Worm (Caenorhabditis elegans): ENCODE measurements around the gene C06A1.3.

The C06A1.3 gene

ce11 chrII:10571967-10572366, at the start of gene C06A1.3:
C06A1.3 (plus strand) TSS chrII:10572267.
- TF ChIP-seq W03F9.2 (tag; optimal IDR thresholded peaks at IDR 0.05) (no peak), him-1 (tag; optimal IDR thresholded peaks at IDR 0.05) (no peak), dao-5 (tag; optimal IDR thresholded peaks at IDR 0.05) (no peak)

DNA sequence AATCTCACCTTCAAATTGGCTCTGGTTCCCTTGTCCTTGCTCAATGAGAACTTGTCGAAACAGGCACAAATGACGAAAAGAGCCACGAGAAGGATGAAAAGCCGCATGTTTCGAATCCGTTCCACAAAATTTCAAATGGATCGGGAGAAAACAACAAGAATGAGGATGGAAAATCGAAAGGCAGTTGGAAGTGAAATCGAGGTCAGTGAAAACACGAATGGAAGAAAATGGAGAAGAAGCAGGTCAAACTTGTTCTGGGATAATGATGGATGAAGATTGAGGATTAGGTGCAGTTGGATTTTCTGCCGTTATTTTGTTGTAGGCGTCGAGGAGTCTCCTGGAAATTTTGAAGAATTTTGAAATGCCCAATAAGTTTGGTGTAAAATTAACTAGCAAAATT, 49.0 kb upstream of the C06A1.3 start:
- no peak for TF ChIP-seq dao-5 (tag; optimal IDR thresholded peaks at IDR 0.05)
- no peak for TF ChIP-seq W03F9.2 (tag; optimal IDR thresholded peaks at IDR 0.05)
- no peak for TF ChIP-seq him-1 (tag; optimal IDR thresholded peaks at IDR 0.05)

DNA sequence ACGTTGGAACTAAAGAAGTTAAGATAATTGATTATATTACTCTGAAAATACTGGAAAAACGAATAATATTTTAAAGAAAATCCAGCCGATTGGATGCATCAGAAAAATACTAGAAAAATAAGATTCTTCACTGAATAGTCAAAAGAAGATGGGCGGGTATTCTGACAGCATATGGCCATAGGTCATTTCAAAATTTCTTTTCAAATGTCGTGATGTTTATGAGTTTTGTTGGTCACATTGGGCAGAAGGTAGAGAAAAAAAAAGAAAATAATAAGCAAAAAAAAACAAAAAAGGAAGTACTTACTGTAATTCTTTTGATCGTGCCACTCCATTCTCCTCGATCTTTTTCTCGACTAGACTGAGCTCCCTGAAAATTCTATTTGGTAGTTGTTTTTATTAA, 48.5 kb upstream of the C06A1.3 start, which contains the start of gene F59B10.5:
F59B10.5 (minus strand) TSS at position 101 of the 400 bp plus-strand sequence.
- TF ChIP-seq W03F9.2 (tag; optimal IDR thresholded peaks at IDR 0.05) (no peak), him-1 (tag; optimal IDR thresholded peaks at IDR 0.05) (no peak), dao-5 (tag; optimal IDR thresholded peaks at IDR 0.05) (no peak)

DNA sequence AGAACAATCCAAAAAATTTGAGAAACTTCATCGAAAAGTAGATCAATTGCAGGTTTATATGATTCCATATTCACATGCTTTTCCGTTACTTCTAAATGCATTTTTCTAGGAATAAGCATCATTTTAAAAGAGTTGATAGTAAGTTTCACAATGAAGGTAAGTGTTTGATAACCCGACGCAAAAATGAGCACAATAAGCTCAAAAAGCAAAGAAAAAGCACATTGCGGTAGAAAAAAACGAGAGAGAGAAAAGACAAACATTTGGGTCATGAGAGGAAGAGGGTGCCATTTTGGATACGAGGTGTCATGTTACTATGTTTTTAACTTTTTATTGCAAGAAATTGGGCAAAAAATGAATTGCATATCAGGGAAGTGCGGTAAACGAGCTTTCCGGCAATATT, 47.7 kb upstream of the C06A1.3 start, which contains the start of gene F59B10.6:
F59B10.6 (minus strand) TSS at position 101 of the 400 bp plus-strand sequence.
- TF ChIP-seq W03F9.2 (tag; optimal IDR thresholded peaks at IDR 0.05) = no peak
- no peak for TF ChIP-seq dao-5 (tag; optimal IDR thresholded peaks at IDR 0.05)
- TF ChIP-seq him-1 (tag; optimal IDR thresholded peaks at IDR 0.05) = no peak

DNA sequence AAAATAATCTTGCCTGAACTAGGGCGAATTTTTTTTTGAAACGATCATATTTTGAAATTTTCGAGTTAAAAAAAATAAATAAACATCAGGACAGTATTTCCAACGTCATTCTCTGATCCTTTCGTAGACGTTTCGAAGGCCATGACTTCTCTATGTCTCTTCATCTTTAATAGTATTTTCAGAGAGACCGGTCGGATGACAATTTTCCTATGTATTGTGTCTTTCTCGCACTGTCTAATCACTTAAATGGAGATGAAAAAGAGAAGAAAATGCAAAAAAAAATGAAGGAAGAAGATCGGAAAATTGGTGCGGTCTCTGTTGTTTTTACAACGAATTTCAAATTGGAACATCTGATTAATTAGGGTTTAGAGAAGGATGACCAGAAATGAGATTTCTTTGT, 46.9 kb upstream of the C06A1.3 start:
- no peak for TF ChIP-seq W03F9.2 (tag; optimal IDR thresholded peaks at IDR 0.05)
- TF ChIP-seq him-1 (tag; optimal IDR thresholded peaks at IDR 0.05) = no peak
- TF ChIP-seq dao-5 (tag; optimal IDR thresholded peaks at IDR 0.05) = no peak

ce11 chrII:10527649-10528134, 44.4 kb upstream of the C06A1.3 start, which contains the start of gene mab-10:
mab-10 (plus strand) TSS chrII:10528084.
- peak; percentile 34 for TF ChIP-seq him-1 (tag; optimal IDR thresholded peaks at IDR 0.05)
- no peak for TF ChIP-seq dao-5 (tag; optimal IDR thresholded peaks at IDR 0.05)
- TF ChIP-seq W03F9.2 (tag; optimal IDR thresholded peaks at IDR 0.05) = no peak

DNA sequence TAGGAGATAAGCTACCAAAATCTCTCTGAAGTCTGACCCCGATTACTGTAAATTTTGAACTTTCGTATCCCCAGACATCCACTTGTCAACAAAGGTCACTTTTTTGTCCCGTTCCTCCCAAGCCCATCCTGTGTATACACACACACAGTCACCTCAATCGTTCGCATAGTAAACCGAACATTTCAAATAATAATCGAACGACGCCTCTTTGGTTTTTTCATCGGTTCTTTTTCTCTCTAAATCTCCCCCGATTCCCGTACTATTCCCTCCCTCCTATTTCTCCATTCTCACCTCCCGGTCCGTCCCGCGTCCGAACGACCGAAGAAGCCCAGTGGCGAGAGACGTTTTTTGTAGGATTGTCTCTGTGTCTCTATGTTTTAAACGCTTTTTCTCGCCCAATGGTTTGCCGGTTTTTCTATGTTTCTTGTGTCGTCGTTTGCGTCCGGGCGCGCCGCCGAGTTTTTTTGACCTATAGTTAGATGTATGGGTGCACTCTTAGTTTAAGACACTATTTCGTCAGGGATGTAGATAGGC, 42.8 kb upstream of the C06A1.3 start:
- TF ChIP-seq W03F9.2 (tag; optimal IDR thresholded peaks at IDR 0.05) (no peak), dao-5 (tag; optimal IDR thresholded peaks at IDR 0.05) (no peak), him-1 (tag; optimal IDR thresholded peaks at IDR 0.05) (no peak)

DNA sequence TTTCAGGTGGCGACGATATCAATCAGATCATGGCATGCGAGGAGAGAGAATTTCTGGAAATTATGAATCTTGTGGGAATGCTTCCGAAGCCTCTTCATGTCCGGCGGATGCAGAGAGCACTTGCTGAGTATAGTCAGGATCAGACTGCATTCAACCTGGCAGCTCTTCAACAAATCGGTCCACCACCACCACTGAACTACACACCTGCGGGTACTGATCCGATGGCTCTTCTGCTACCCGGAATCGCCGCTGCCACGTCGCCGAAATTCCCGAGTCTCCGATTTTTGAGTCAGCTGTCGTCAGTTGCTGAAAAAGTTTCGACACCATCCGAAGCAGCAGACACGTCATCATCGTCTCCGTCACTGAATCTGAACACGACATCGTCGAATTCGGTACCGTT, 41.2 kb upstream of the C06A1.3 start:
- no peak for TF ChIP-seq W03F9.2 (tag; optimal IDR thresholded peaks at IDR 0.05)
- no peak for TF ChIP-seq dao-5 (tag; optimal IDR thresholded peaks at IDR 0.05)
- no peak for TF ChIP-seq him-1 (tag; optimal IDR thresholded peaks at IDR 0.05)

- TF ChIP-seq W03F9.2 (tag; optimal IDR thresholded peaks at IDR 0.05) (no peak), him-1 (tag; optimal IDR thresholded peaks at IDR 0.05) (no peak), dao-5 (tag; optimal IDR thresholded peaks at IDR 0.05) (no peak)
Measured at ce11 chrII:10531604-10532003, 40.5 kb upstream of the C06A1.3 start.

ce11 chrII:10533985-10534384, 38.1 kb upstream of the C06A1.3 start:
- no peak for TF ChIP-seq dao-5 (tag; optimal IDR thresholded peaks at IDR 0.05)
- no peak for TF ChIP-seq him-1 (tag; optimal IDR thresholded peaks at IDR 0.05)
- TF ChIP-seq W03F9.2 (tag; optimal IDR thresholded peaks at IDR 0.05) = no peak

- no peak for TF ChIP-seq him-1 (tag; optimal IDR thresholded peaks at IDR 0.05)
- no peak for TF ChIP-seq W03F9.2 (tag; optimal IDR thresholded peaks at IDR 0.05)
- TF ChIP-seq dao-5 (tag; optimal IDR thresholded peaks at IDR 0.05) = no peak
Measured at ce11 chrII:10537571-10537970, 34.5 kb upstream of the C06A1.3 start, which contains the start of gene R166.2. R166.2 (minus strand) TSS chrII:10537671.

DNA sequence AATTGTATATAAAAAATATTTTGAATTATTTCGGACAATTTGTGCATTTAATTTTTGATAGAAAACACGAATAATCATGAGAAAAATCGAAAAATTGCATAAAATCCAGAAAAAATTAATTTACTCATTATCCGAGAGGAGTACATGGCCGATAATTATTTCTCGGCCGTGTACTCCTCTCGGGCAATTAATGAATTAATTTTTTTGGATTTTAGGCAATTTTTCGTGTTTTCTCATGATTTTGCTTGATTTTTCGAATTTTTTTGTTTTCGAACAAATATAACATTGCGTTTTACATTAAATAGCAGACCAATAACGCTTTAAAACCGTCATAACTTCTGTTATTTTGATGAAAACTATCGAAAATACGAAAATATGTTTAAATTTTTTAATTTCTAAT, 34.1 kb upstream of the C06A1.3 start:
- TF ChIP-seq W03F9.2 (tag; optimal IDR thresholded peaks at IDR 0.05) (no peak), him-1 (tag; optimal IDR thresholded peaks at IDR 0.05) (peak; percentile 71)

DNA sequence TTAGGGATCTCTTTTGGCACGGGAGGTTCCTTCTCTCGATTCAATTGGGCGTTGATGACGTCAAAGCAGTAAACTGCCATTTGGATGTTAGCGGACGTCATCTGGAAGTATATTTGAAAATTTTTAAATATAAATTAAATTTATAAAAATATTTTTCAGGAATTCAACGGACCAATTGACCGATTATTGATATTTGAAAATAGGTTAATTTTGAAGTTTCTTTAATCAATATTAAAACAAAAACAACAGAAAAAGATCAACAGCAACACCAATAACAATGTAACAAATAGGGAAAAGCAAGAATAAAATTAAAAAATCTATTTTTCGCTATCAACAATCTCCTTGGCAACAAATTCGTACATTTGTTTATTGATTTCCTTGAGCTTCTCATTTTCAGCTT, 32.8 kb upstream of the C06A1.3 start, which contains the start of gene R166.3:
R166.3 (minus strand) TSS at position 101 of the 400 bp plus-strand sequence.
- TF ChIP-seq him-1 (tag; optimal IDR thresholded peaks at IDR 0.05) = no peak
- no peak for TF ChIP-seq W03F9.2 (tag; optimal IDR thresholded peaks at IDR 0.05)
- TF ChIP-seq dao-5 (tag; optimal IDR thresholded peaks at IDR 0.05) = no peak

DNA sequence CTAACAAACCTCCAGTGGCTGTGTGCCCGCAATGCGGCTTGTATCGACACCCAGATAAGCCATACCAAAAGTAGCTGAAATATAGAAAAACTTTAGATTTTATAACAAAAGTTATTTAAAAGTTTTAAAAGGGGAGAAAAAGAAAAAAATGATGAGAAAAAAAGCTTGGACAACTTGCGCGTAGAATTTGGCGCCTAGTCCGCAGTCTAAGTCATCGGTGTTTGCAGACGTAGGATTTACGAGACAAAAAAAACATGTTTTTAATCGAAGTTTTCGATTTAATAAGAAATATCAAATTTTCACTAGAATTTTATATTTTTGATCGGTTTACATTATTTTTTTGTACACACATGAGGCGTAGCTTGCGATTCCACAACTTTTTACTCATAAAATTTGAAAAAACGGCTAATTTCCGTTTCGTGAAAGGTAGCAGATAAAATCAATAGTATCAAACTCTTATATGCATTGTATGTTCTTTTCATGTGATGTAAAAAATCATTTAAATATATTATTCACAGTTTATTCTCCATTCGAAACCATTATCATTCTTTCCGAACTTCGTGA, 30.1 kb upstream of the C06A1.3 start, which contains the start of gene pro-1:
pro-1 (minus strand) TSS at position 74 of the 564 bp plus-strand sequence.
- TF ChIP-seq him-1 (tag; optimal IDR thresholded peaks at IDR 0.05) (peak; percentile 88), dao-5 (tag; optimal IDR thresholded peaks at IDR 0.05) (peak; percentile 62), W03F9.2 (tag; optimal IDR thresholded peaks at IDR 0.05) (peak; percentile 90)
